Worm (Caenorhabditis elegans): ENCODE results near the gene H23L24.4.

H23L24.4 gene

ce11 chrIV:8745591-8746302 lies 40.3 kb upstream of the H23L24.4 start, which contains the start of the genes F20C5.7 and parg-1:
F20C5.7 (minus strand) TSS chrIV:8745691.
parg-1 (plus strand) TSS chrIV:8746252.
- no peak for TF ChIP-seq sox-2 (GFP tag; IDR thresholded peaks at IDR 0.05)

ce11 chrIV:8743654-8744332 lies 38.4 kb upstream of the H23L24.4 start, which contains the start of gene F21D5.7:
F21D5.7 (minus strand) TSS chrIV:8743704.
- TF ChIP-seq nfya-1 (tag; optimal IDR thresholded peaks at IDR 0.05): peak; percentile 46
- peak; percentile 6 for TF ChIP-seq unc-42 (tag; optimal IDR thresholded peaks at IDR 0.05)
- peak; percentile 38 for TF ChIP-seq hlh-30 (tag; optimal IDR thresholded peaks at IDR 0.05; ENCODE audit: insufficient read depth)
- TF ChIP-seq hlh-15 (tag; optimal IDR thresholded peaks at IDR 0.05): no peak
- TF ChIP-seq ets-4 (tag; optimal IDR thresholded peaks at IDR 0.05): peak; percentile 6

ce11 chrIV:8740952-8741438 lies 35.6 kb upstream of the H23L24.4 start, which contains the start of gene F21D5.6:
F21D5.6 (minus strand) TSS chrIV:8741388.
- TF ChIP-seq K02D7.2 (tag; optimal IDR thresholded peaks at IDR 0.05): no peak
- TF ChIP-seq sdc-2 (tag; optimal IDR thresholded peaks at IDR 0.05): no peak
- TF ChIP-seq ets-4 (tag; optimal IDR thresholded peaks at IDR 0.05): no peak
- no peak for TF ChIP-seq pha-2 (tag; optimal IDR thresholded peaks at IDR 0.05)
- TF ChIP-seq unc-42 (tag; optimal IDR thresholded peaks at IDR 0.05): no peak
- TF ChIP-seq fkh-10 (GFP tag; optimal IDR thresholded peaks at IDR 0.05): no peak
- no peak for TF ChIP-seq ceh-48 (tag; optimal IDR thresholded peaks at IDR 0.05)
- no peak for TF ChIP-seq pag-3 (tag; optimal IDR thresholded peaks at IDR 0.05; ENCODE audit: borderline replicate concordance)
- TF ChIP-seq ceh-45 (GFP tag; IDR thresholded peaks at IDR 0.05): no peak
- no peak for TF ChIP-seq C08G9.2 (tag; optimal IDR thresholded peaks at IDR 0.05)
- no peak for TF ChIP-seq ceh-6 (GFP tag; optimal IDR thresholded peaks at IDR 0.05)
- no peak for TF ChIP-seq gmeb-2 (tag; optimal IDR thresholded peaks at IDR 0.05)
- TF ChIP-seq syd-9 (tag; optimal IDR thresholded peaks at IDR 0.05): no peak
- no peak for TF ChIP-seq sox-2 (GFP tag; IDR thresholded peaks at IDR 0.05)

- TF ChIP-seq odd-2 (tag; optimal IDR thresholded peaks at IDR 0.05) (no peak), sox-4 (tag; optimal IDR thresholded peaks at IDR 0.05) (no peak), K09A11.1 (tag; optimal IDR thresholded peaks at IDR 0.05; ENCODE audit: insufficient read depth) (no peak), dve-1 (tag; optimal IDR thresholded peaks at IDR 0.05) (no peak), ztf-16 (tag; optimal IDR thresholded peaks at IDR 0.05) (no peak), hlh-6 (tag; optimal IDR thresholded peaks at IDR 0.05) (no peak), fkh-10 (GFP tag; optimal IDR thresholded peaks at IDR 0.05) (no peak), nhr-232 (tag; optimal IDR thresholded peaks at IDR 0.05) (no peak), ref-2 (tag; optimal IDR thresholded peaks at IDR 0.05) (no peak)
Measured at ce11 chrIV:8739926-8740325, 34.5 kb upstream of the H23L24.4 start, which contains the start of gene mrps-33. mrps-33 (minus strand) TSS chrIV:8740026.

ce11 chrIV:8739294-8739693 lies 33.9 kb upstream of the H23L24.4 start, which contains the start of gene F21D5.5:
F21D5.5 (minus strand) TSS chrIV:8739394.
- TF ChIP-seq unc-42 (tag; optimal IDR thresholded peaks at IDR 0.05) (no peak), ceh-6 (GFP tag; optimal IDR thresholded peaks at IDR 0.05) (no peak), ceh-30 (tag; optimal IDR thresholded peaks at IDR 0.05) (no peak), ceh-24 (tag; optimal IDR thresholded peaks at IDR 0.05) (no peak)

- no peak for TF ChIP-seq ets-4 (tag; optimal IDR thresholded peaks at IDR 0.05)
- TF ChIP-seq pros-1 (tag; optimal IDR thresholded peaks at IDR 0.05): no peak
- TF ChIP-seq madf-2 (tag; optimal IDR thresholded peaks at IDR 0.05): no peak
- no peak for TF ChIP-seq eyg-1 (tag; optimal IDR thresholded peaks at IDR 0.05)
- no peak for TF ChIP-seq elt-4 (tag; optimal IDR thresholded peaks at IDR 0.05)
- TF ChIP-seq ceh-6 (GFP tag; optimal IDR thresholded peaks at IDR 0.05): no peak
- TF ChIP-seq pqm-1 (tag; optimal IDR thresholded peaks at IDR 0.05): no peak
- no peak for TF ChIP-seq fkh-10 (GFP tag; optimal IDR thresholded peaks at IDR 0.05)
- TF ChIP-seq ahr-1 (tag; optimal IDR thresholded peaks at IDR 0.05): no peak
Measured at ce11 chrIV:8737787-8738186, 32.4 kb upstream of the H23L24.4 start, which contains the start of gene F21D5.4. F21D5.4 (plus strand) TSS chrIV:8738087.
